Worm (Caenorhabditis elegans): ENCODE measurements around the gene nhr-243.

DNA sequence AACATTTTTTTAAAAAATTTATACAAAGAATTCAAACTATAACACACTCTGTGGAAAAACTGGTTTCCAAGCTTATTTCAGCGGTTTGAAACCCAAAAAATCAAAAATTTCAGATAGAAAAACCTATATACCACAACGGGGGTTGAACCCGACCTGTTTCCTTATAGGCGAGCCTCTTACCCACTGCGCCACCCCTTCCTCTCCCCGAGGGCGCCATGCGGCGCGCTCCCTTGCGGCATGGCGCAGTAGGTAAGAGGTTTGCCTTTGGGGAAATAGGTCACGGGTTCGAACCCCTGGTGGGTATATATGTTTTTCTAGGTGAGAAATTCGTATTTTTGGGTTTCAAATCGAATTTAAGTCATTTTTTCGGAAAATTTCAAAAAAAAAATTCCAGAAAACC is 12.8 kb upstream of the nhr-243 start:
- no peak for TF ChIP-seq daf-19 (GFP tag; conservative IDR thresholded peaks at IDR 0.05)
- TF ChIP-seq T26A8.4 (GFP tag; IDR thresholded peaks at IDR 0.05): no peak
- no peak for TF ChIP-seq unc-130 (GFP tag; optimal IDR thresholded peaks at IDR 0.05)
- no peak for TF ChIP-seq unc-39 (tag; optimal IDR thresholded peaks at IDR 0.05)
- no peak for TF ChIP-seq skn-1 (tag; optimal IDR thresholded peaks at IDR 0.05)
- no peak for TF ChIP-seq nhr-237 (tag; optimal IDR thresholded peaks at IDR 0.05)

Data from whole organism, L4 larva.